Fruit fly (Drosophila melanogaster) whole organism, embryonic: ENCODE measurements around the gene fkh.
A peak's percentile ranks its signal among the peaks of the same experiment; 100 is the strongest.

Experiments used
- Ada2b ChIP-seq: fragments of 200-800 bp; sonication (Bioruptor generic); IDR thresholded peaks from 2 replicates; pipeline ENCODE4 v1.3.6; 2022; ENCODE audit warnings: missing biosample characterization, missing genetic modification characterization
- Aef1 ChIP-seq: fragments of 200-800 bp; sonication (Bioruptor generic); IDR thresholded peaks from 3 replicates; pipeline ENCODE4 v1.3.6; 2022; ENCODE audit warnings: missing biosample characterization, missing genetic modification characterization
- Antp ChIP-seq: fragments of 200-800 bp; sonication (Bioruptor generic); optimal IDR thresholded peaks from 3 replicates; lab custom pipeline; 2016; ENCODE audit warnings: missing biosample characterization, missing genetic modification characterization
- Atf-2 ChIP-seq: fragments of 200-800 bp; sonication (Bioruptor generic); optimal IDR thresholded peaks from 2 replicates; lab custom pipeline; 2016; ENCODE audit warnings: missing biosample characterization, missing genetic modification characterization
- CG10462 ChIP-seq: fragments of 200-800 bp; sonication (Bioruptor generic); optimal IDR thresholded peaks from 2 replicates; lab custom pipeline; 2016; ENCODE audit warnings: missing biosample characterization, missing genetic modification characterization
- CG11093 ChIP-seq: fragments of 200-800 bp; sonication (Bioruptor generic); IDR thresholded peaks from 3 replicates; pipeline ENCODE4 v1.3.6; 2022; ENCODE audit warnings: missing biosample characterization, missing genetic modification characterization
- CG11398 ChIP-seq: fragments of 200-800 bp; sonication (Bioruptor generic); optimal IDR thresholded peaks from 2 replicates; lab custom pipeline; 2016; ENCODE audit warnings: missing biosample characterization, missing genetic modification characterization
- CG11695 ChIP-seq: fragments of 200-800 bp; sonication (Bioruptor generic); IDR thresholded peaks from 3 replicates; pipeline ENCODE4 v1.3.6; 2022; ENCODE audit warnings: missing biosample characterization, missing genetic modification characterization
- CG12104 ChIP-seq: fragments of 200-800 bp; sonication (Bioruptor generic); optimal IDR thresholded peaks from 3 replicates; lab custom pipeline; 2016; ENCODE audit warnings: missing biosample characterization, missing genetic modification characterization
- CG13287 ChIP-seq: fragments of 200-800 bp; sonication (Bioruptor generic); IDR thresholded peaks from 2 replicates; pipeline ENCODE4 v1.3.6; 2022; ENCODE audit warnings: missing biosample characterization, missing genetic modification characterization; ENCODE audit not compliant: partially characterized antibody
- CG15269 ChIP-seq: fragments of 200-800 bp; sonication (Bioruptor generic); optimal IDR thresholded peaks from 2 replicates; lab custom pipeline; 2018; ENCODE audit warnings: missing biosample characterization, mild to moderate bottlenecking, missing genetic modification characterization, moderate library complexity
- CG16815 ChIP-seq: fragments of 200-800 bp; sonication (Bioruptor generic); optimal IDR thresholded peaks from 3 replicates; lab custom pipeline; 2017; ENCODE audit warnings: missing biosample characterization, mild to moderate bottlenecking, missing genetic modification characterization
- CG16863 ChIP-seq: fragments of 200-800 bp; sonication (Bioruptor generic); optimal IDR thresholded peaks from 3 replicates; lab custom pipeline; 2016; ENCODE audit warnings: missing biosample characterization, missing genetic modification characterization
- CG17328 ChIP-seq: fragments of 200-800 bp; sonication (Bioruptor generic); IDR thresholded peaks from 2 replicates; pipeline ENCODE4 v1.3.6; 2022; ENCODE audit warnings: missing biosample characterization, missing genetic modification characterization
- CG17361 ChIP-seq: fragments of 200-800 bp; sonication (Bioruptor generic); IDR thresholded peaks from 3 replicates; pipeline ENCODE4 v1.3.6; 2022; ENCODE audit warnings: missing biosample characterization, missing genetic modification characterization
- CG2712 ChIP-seq: fragments of 200-800 bp; optimal IDR thresholded peaks from 3 replicates; lab custom pipeline; 2019; ENCODE audit warnings: missing biosample characterization, mild to moderate bottlenecking, missing genetic modification characterization, moderate library complexity
- CG3065 ChIP-seq: fragments of 200-800 bp; sonication (Bioruptor generic); optimal IDR thresholded peaks from 2 replicates; lab custom pipeline; 2016; ENCODE audit warnings: missing biosample characterization, missing genetic modification characterization
- CG31388 ChIP-seq: fragments of 200-800 bp; sonication (Bioruptor generic); optimal IDR thresholded peaks from 2 replicates; lab custom pipeline; 2016; ENCODE audit warnings: missing biosample characterization, missing genetic modification characterization
- CG31441 ChIP-seq: fragments of 200-800 bp; sonication (Bioruptor generic); IDR thresholded peaks from 2 replicates; pipeline ENCODE4 v1.3.6; 2022; ENCODE audit warnings: missing biosample characterization, missing genetic modification characterization
- CG3847 ChIP-seq: fragments of 200-800 bp; sonication (Bioruptor generic); IDR thresholded peaks from 2 replicates; pipeline ENCODE4 v1.3.6; 2022; ENCODE audit warnings: missing biosample characterization, missing genetic modification characterization
- CG6175 ChIP-seq: fragments of 200-800 bp; sonication (Bioruptor generic); IDR thresholded peaks from 3 replicates; pipeline ENCODE4 v1.3.6; 2022; ENCODE audit warnings: missing biosample characterization, missing genetic modification characterization
- CG8290 ChIP-seq, 3 experiments: fragments of 200-800 bp; sonication (Bioruptor generic); optimal IDR thresholded peaks; 2 replicates each; lab custom pipeline; 2016 to 2019; ENCODE audit warnings: missing biosample characterization in 3 of 3, missing genetic modification characterization in 3 of 3, mild to moderate bottlenecking in 2 of 3, moderate library complexity in 1 of 3
- CG9215 ChIP-seq: fragments of 200-800 bp; sonication (Bioruptor generic); IDR thresholded peaks from 2 replicates; pipeline ENCODE4 v1.3.6; 2022; ENCODE audit warnings: missing biosample characterization, missing genetic modification characterization
- CG9817 ChIP-seq: fragments of 200-800 bp; sonication (Bioruptor generic); optimal IDR thresholded peaks from 2 replicates; lab custom pipeline; 2018; ENCODE audit warnings: missing biosample characterization, mild to moderate bottlenecking, missing genetic modification characterization, moderate library complexity
- CoRest ChIP-seq: fragments of 200-800 bp; sonication (Bioruptor generic); optimal IDR thresholded peaks from 3 replicates; lab custom pipeline; 2018; ENCODE audit warnings: missing biosample characterization, mild to moderate bottlenecking, missing genetic modification characterization, moderate library complexity
- Doc2 ChIP-seq: fragments of 200-800 bp; sonication (Bioruptor generic); IDR thresholded peaks from 2 replicates; pipeline ENCODE4 v1.3.6; 2022; ENCODE audit warnings: missing biosample characterization, missing genetic modification characterization
- Ets65A ChIP-seq: fragments of 200-800 bp; sonication (Bioruptor generic); peaks from one replicate; lab custom pipeline; 2016; ENCODE audit warnings: missing biosample characterization, missing genetic modification characterization
- MTF-1 ChIP-seq: fragments of 200-800 bp; sonication (Bioruptor generic); optimal IDR thresholded peaks from 2 replicates; lab custom pipeline; 2018; ENCODE audit warnings: missing biosample characterization, mild to moderate bottlenecking, missing genetic modification characterization, borderline replicate concordance
- NFAT ChIP-seq: fragments of 200-800 bp; sonication (Bioruptor generic); IDR thresholded peaks from 2 replicates; pipeline ENCODE4 v1.3.6; 2022; ENCODE audit warnings: missing biosample characterization, missing genetic modification characterization
- NfI ChIP-seq: fragments of 200-800 bp; sonication (Bioruptor generic); optimal IDR thresholded peaks from 3 replicates; lab custom pipeline; 2018; ENCODE audit warnings: missing biosample characterization, mild to moderate bottlenecking, missing genetic modification characterization, moderate library complexity
- Ravus ChIP-seq: fragments of 200-800 bp; sonication (Bioruptor generic); IDR thresholded peaks from 2 replicates; pipeline ENCODE4 v1.3.6; 2022; ENCODE audit warnings: missing biosample characterization, missing genetic modification characterization
- TFAM ChIP-seq: fragments of 200-800 bp; sonication (Bioruptor generic); optimal IDR thresholded peaks from 2 replicates; lab custom pipeline; 2017; ENCODE audit warnings: missing biosample characterization, missing genetic modification characterization, inconsistent platforms
- ase ChIP-seq: fragments of 200-800 bp; sonication (Bioruptor generic); IDR thresholded peaks from 3 replicates; pipeline ENCODE4 v1.3.6; 2022; ENCODE audit warnings: missing biosample characterization, missing genetic modification characterization
- bab2 ChIP-seq: fragments of 200-800 bp; sonication (Bioruptor generic); optimal IDR thresholded peaks from 2 replicates; lab custom pipeline; 2016; ENCODE audit warnings: missing biosample characterization, missing genetic modification characterization
- bowl ChIP-seq: fragments of 200-800 bp; sonication (Bioruptor generic); IDR thresholded peaks from 2 replicates; pipeline ENCODE4 v1.3.6; 2022; ENCODE audit warnings: missing biosample characterization, missing genetic modification characterization
- dysf ChIP-seq: fragments of 200-800 bp; sonication (Bioruptor generic); IDR thresholded peaks from 3 replicates; pipeline ENCODE4 v1.3.6; 2022; ENCODE audit warnings: missing biosample characterization, missing genetic modification characterization
- ems ChIP-seq: fragments of 200-800 bp; sonication (Bioruptor generic); optimal IDR thresholded peaks from 3 replicates; lab custom pipeline; 2016; ENCODE audit warnings: missing biosample characterization, missing genetic modification characterization
- exex ChIP-seq: fragments of 200-800 bp; sonication (Bioruptor generic); optimal IDR thresholded peaks from 4 replicates; lab custom pipeline; 2018; ENCODE audit warnings: missing biosample characterization, mild to moderate bottlenecking, missing genetic modification characterization, moderate library complexity
- fu2 ChIP-seq: fragments of 200-800 bp; sonication (Bioruptor generic); optimal IDR thresholded peaks from 2 replicates; lab custom pipeline; 2016; ENCODE audit warnings: missing biosample characterization, missing genetic modification characterization
- gfzf ChIP-seq: fragments of 200-800 bp; sonication (Bioruptor generic); optimal IDR thresholded peaks from 2 replicates; lab custom pipeline; 2016; ENCODE audit warnings: missing biosample characterization, mild to moderate bottlenecking, missing genetic modification characterization, moderate library complexity
- her ChIP-seq: fragments of 200-800 bp; sonication (Bioruptor generic); optimal IDR thresholded peaks from 2 replicates; lab custom pipeline; 2016; ENCODE audit warnings: missing biosample characterization, missing genetic modification characterization
- hth ChIP-seq: fragments of >200 bp; optimal IDR thresholded peaks from 2 replicates; lab custom pipeline; 2017; ENCODE audit warnings: inconsistent platforms
- nmo ChIP-seq: fragments of 200-800 bp; sonication (Bioruptor generic); optimal IDR thresholded peaks from 2 replicates; lab custom pipeline; 2018; ENCODE audit warnings: missing biosample characterization, mild to moderate bottlenecking, missing genetic modification characterization, moderate library complexity
- org-1 ChIP-seq: fragments of 200-800 bp; sonication (Bioruptor generic); optimal IDR thresholded peaks from 2 replicates; lab custom pipeline; 2017; ENCODE audit warnings: missing biosample characterization, missing genetic modification characterization
- peb ChIP-seq: fragments of 200-800 bp; sonication (Bioruptor generic); IDR thresholded peaks from 2 replicates; pipeline ENCODE4 v1.3.6; 2022; ENCODE audit warnings: missing biosample characterization, missing genetic modification characterization
- psq ChIP-seq: fragments of 200-800 bp; sonication (Bioruptor generic); optimal IDR thresholded peaks from 2 replicates; lab custom pipeline; 2017; ENCODE audit warnings: missing biosample characterization, missing genetic modification characterization
- seq ChIP-seq: fragments of 200-800 bp; sonication (Bioruptor generic); IDR thresholded peaks from 2 replicates; pipeline ENCODE4 v1.3.6; 2022; ENCODE audit warnings: missing biosample characterization, missing genetic modification characterization
- trem ChIP-seq: fragments of 200-800 bp; optimal IDR thresholded peaks from 3 replicates; lab custom pipeline; 2019; ENCODE audit warnings: missing biosample characterization, mild to moderate bottlenecking, missing genetic modification characterization, moderate library complexity
- twi ChIP-seq: fragments of 200-800 bp; optimal IDR thresholded peaks from 2 replicates; lab custom pipeline; 2019; ENCODE audit warnings: missing biosample characterization, mild to moderate bottlenecking, missing genetic modification characterization, moderate library complexity
- usp ChIP-seq: fragments of >200 bp; optimal IDR thresholded peaks from 2 replicates; lab custom pipeline; 2017; ENCODE audit warnings: missing biosample characterization, missing genetic modification characterization

fkh gene

DNA sequence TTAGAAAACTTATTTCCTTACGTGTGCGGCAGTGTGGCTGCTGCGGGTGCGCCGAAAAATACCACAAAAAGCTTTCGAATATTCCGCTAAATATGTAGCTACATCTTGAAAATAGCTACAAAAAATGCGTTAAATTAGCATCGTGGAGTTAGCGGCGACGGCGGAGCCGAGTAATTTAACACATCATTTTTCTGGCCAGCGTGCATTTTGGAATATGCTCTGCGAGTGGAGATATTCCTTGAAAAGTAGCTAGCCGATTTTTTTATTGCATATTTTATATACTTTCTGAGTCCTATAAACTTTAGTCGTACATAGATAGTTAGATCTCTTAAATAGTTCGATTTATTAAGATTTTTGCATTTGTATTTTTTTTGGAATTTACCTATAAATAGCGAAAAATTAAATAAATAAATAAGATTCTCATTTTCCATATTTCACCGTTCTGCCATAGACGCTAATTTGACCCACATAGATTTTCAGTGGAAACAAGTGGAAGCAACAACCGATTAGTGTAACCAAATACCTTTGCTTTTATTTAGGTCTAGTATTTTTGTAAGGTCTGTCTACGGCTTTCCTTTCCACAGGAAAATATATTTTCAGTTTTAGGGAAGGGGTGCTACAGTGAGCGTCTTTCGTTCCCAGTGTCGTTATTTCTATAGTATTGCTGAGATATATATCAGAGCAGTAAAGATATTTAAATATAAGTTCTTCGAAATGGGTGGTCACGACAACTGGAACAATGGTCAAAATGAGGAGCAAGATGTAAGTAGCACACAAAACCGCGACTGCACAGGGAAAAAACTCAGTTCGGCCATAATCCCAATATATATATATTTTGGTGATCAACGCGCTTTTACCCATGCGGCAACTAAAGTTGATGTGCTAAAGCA, 14.4 kb upstream of the fkh start, which contains the start of the genes Noa36 and Hrb98DE (continued):
- 0 out of 2 replicates have a peak, but pooled peaks have one; percentile 16 for TF ChIP-seq Ada2b (GFP tag; lab: Robert Waterston, UW)
- peak; percentile 56 for TF ChIP-seq CG9817
- no peak for TF ChIP-seq ase (GFP tag; lab: Robert Waterston, UW)
- TF ChIP-seq CG3065 = no peak
- 0 out of 2 replicates have a peak, but pooled peaks have one; percentile 35 for TF ChIP-seq CG17328 (GFP tag; lab: Robert Waterston, UW)
- no peak for TF ChIP-seq hth (lab: Kevin White, UChicago)
- TF ChIP-seq MTF-1 = peak; percentile 13
- no peak for TF ChIP-seq CG8290 (GFP tag; optimal IDR thresholded peaks at IDR 0.05; lab: Kevin White, UChicago)
- TF ChIP-seq CG8290 (tag; optimal IDR thresholded peaks at IDR 0.05; lab: Kevin White, UChicago) = peak in 1 of 2 experiments; percentile 5
- no peak for TF ChIP-seq bab2 (GFP tag; lab: Kevin White, UChicago)
- no peak for TF ChIP-seq exex
- peak; percentile 58 for TF ChIP-seq CG3847
- TF ChIP-seq CG13287 (GFP tag; lab: Robert Waterston, UW) = no peak
- TF ChIP-seq usp (GFP tag; lab: Kevin White, UChicago) = no peak
- peak; percentile 30 for TF ChIP-seq CG12104 (GFP tag; lab: Kevin White, UChicago)
- TF ChIP-seq CG11398 (GFP tag; lab: Kevin White, UChicago) = no peak
- TF ChIP-seq CG6175 (GFP tag; lab: Robert Waterston, UW) = no peak
- peak; percentile 65; the same call in 1 of the 2 replicates for TF ChIP-seq NFAT (GFP tag; lab: Robert Waterston, UW)
- peak; percentile 62 for TF ChIP-seq NfI
- peak; percentile 50; the same call in 1 of the 3 replicates for TF ChIP-seq CG11093
- TF ChIP-seq CG16863 = no peak
- peak; percentile 51 for TF ChIP-seq CG2712 (tag; lab: Kevin White, UChicago)
- peak; percentile 0 for TF ChIP-seq Antp
- peak; percentile 62 for TF ChIP-seq CG9215 (GFP tag; lab: Robert Waterston, UW)
- TF ChIP-seq CoRest = peak; percentile 77
- no peak for TF ChIP-seq CG11695 (GFP tag; lab: Robert Waterston, UW)
- TF ChIP-seq CG10462 = no peak
- no peak for TF ChIP-seq peb (GFP tag; lab: Robert Waterston, UW)
- TF ChIP-seq Atf-2 (GFP tag; lab: Kevin White, UChicago) = no peak
- peak; percentile 91 for TF ChIP-seq Ets65A (GFP tag; lab: Kevin White, UChicago)
- TF ChIP-seq Doc2 (GFP tag; lab: Robert Waterston, UW) = no peak
- TF ChIP-seq ems (GFP tag; lab: Kevin White, UChicago) = no peak
- peak; percentile 39; the same call in 1 of the 2 replicates for TF ChIP-seq CG31441 (GFP tag; lab: Robert Waterston, UW)
- no peak for TF ChIP-seq seq (GFP tag; lab: Robert Waterston, UW)
- peak; percentile 6 for TF ChIP-seq trem
- TF ChIP-seq CG31388 = no peak
- no peak for TF ChIP-seq org-1
- TF ChIP-seq nmo (GFP tag; lab: Kevin White, UChicago) = peak; percentile 64
- no peak for TF ChIP-seq twi (tag; lab: Kevin White, UChicago)
- no peak for TF ChIP-seq TFAM (GFP tag; lab: Kevin White, UChicago)
- no peak for TF ChIP-seq her (GFP tag; lab: Kevin White, UChicago)
- peak; percentile 40 for TF ChIP-seq CG15269 (tag; lab: Kevin White, UChicago)
- peak; percentile 75 for TF ChIP-seq gfzf (GFP tag; lab: Kevin White, UChicago)
- TF ChIP-seq dysf (GFP tag; lab: Robert Waterston, UW) = peak; percentile 60; the same call in 1 of the 3 replicates
- TF ChIP-seq CG16815 = peak; percentile 46
- TF ChIP-seq bowl (GFP tag; lab: Robert Waterston, UW) = no peak
- no peak for TF ChIP-seq Ravus (GFP tag; lab: Robert Waterston, UW)
- no peak for TF ChIP-seq psq
- TF ChIP-seq CG17361 = peak; percentile 76
- TF ChIP-seq Aef1 (GFP tag; lab: Robert Waterston, UW) = peak; percentile 38; the same call in 1 of the 3 replicates
- TF ChIP-seq fu2 (GFP tag; lab: Kevin White, UChicago) = peak; percentile 36
